Worm (Caenorhabditis elegans) whole organism, L2 larva: ENCODE results near the gene F43G6.8.

ENCODE experiments used
- lin-39 ChIP-seq: fragments of 150-350 bp; optimal IDR thresholded peaks from 2 replicates; lab custom pipeline; 2014; ENCODE audit warnings: missing biosample characterization, missing genetic modification reagents, missing genetic modification characterization
- lsy-2 ChIP-seq, 2 experiments: fragments of 150-350 bp in 1 of 2; sonication (generic microtip) in 1 of 2; optimal IDR thresholded peaks; 2 replicates each; lab custom pipeline; 2014 to 2017; ENCODE audit warnings: missing biosample characterization in 2 of 2, missing genetic modification characterization in 2 of 2

F43G6.8 gene

DNA sequence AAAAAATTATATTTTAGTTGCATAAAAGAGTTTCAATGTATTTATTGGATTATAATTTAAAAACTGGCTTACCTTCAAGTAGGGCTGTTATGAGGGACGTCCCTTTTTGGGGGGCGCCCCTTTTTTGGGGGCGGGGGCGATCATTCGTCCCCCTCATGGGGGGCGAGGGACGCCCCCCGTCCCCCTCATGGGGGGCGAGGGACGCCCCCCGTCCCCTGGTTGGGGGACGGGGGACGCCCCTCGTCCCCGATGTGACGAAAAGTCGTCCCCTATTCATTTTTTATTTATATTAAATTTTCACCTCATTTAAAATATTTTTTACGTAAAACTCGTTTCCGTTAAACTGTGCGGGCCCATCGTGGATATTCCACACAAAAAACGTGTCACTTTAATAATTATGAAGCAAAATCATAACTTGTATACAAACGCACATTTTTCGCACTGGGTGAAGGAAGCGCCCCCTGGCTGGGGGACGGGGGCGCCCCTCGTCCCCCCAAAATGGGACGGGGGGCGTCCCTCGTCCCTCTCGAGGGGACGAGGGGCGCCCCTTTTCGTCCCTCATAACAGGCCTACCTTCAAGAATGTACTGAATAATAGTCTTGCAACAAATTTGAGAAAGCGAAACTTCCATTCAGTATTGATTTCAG lies 48.3 kb downstream of the F43G6.8 start:
- TF ChIP-seq lsy-2 (tag; optimal IDR thresholded peaks at IDR 0.05; lab: Kevin White, UChicago) (no peak), lin-39 (tag; lab: Kevin White, UChicago) (no peak)
